Worm (Caenorhabditis elegans) whole organism, mixed stage, embryonic: ENCODE data around the gene srt-19.

Source experiments
- blmp-1 ChIP-seq: fragments of 150-350 bp; optimal IDR thresholded peaks from 2 replicates; lab custom pipeline; 2014; ENCODE audit warnings: missing biosample characterization, missing genetic modification characterization
- ceh-43 ChIP-seq: fragments of 200-800 bp; sonication (Bioruptor generic); optimal IDR thresholded peaks from 2 replicates; lab custom pipeline; 2018; ENCODE audit warnings: mild to moderate bottlenecking, missing genetic modification characterization, moderate library complexity, missing compliant biosample characterization
- lsy-2 ChIP-seq: fragments of 150-350 bp; optimal IDR thresholded peaks from 2 replicates; lab custom pipeline; 2014; ENCODE audit warnings: missing biosample characterization, missing genetic modification characterization
- mab-5 ChIP-seq: fragments of 150-350 bp; optimal IDR thresholded peaks from 2 replicates; lab custom pipeline; 2014; ENCODE audit warnings: missing biosample characterization, missing genetic modification characterization
- mls-2 ChIP-seq: sonication (generic microtip); optimal IDR thresholded peaks from 2 replicates; lab custom pipeline; 2016; ENCODE audit warnings: mild to moderate bottlenecking, missing genetic modification characterization, moderate library complexity, missing compliant biosample characterization
- nhr-12 ChIP-seq: fragments of 150-350 bp; optimal IDR thresholded peaks from 2 replicates; lab custom pipeline; 2014; ENCODE audit warnings: missing biosample characterization, missing genetic modification characterization
- nhr-237 ChIP-seq: fragments of 150-350 bp; optimal IDR thresholded peaks from 2 replicates; lab custom pipeline; 2014; ENCODE audit warnings: missing biosample characterization, missing genetic modification characterization
- nhr-28 ChIP-seq: fragments of 150-350 bp; optimal IDR thresholded peaks from 2 replicates; lab custom pipeline; 2014; ENCODE audit warnings: missing biosample characterization, missing genetic modification characterization
- nhr-76 ChIP-seq: sonication (generic microtip); optimal IDR thresholded peaks from 2 replicates; lab custom pipeline; 2017; ENCODE audit warnings: missing biosample characterization, missing genetic modification characterization
- pha-4 ChIP-seq: fragments of 150-350 bp; optimal IDR thresholded peaks from 2 replicates; lab custom pipeline; 2018; ENCODE audit warnings: missing biosample characterization, missing genetic modification reagents, missing genetic modification characterization
- snpc-4 ChIP-seq: fragments of 150-350 bp; optimal IDR thresholded peaks from 2 replicates; lab custom pipeline; 2014; ENCODE audit warnings: missing biosample characterization, missing genetic modification characterization
- unc-39 ChIP-seq: fragments of 150-350 bp; optimal IDR thresholded peaks from 2 replicates; lab custom pipeline; 2014; ENCODE audit warnings: missing biosample characterization, missing genetic modification characterization
- unc-62 ChIP-seq: fragments of 150-350 bp; optimal IDR thresholded peaks from 2 replicates; lab custom pipeline; 2014; ENCODE audit warnings: missing biosample characterization, missing genetic modification reagents, missing genetic modification characterization
- ztf-11 ChIP-seq: fragments of 150-350 bp; optimal IDR thresholded peaks from 2 replicates; lab custom pipeline; 2014; ENCODE audit warnings: missing biosample characterization, missing genetic modification characterization

DNA sequence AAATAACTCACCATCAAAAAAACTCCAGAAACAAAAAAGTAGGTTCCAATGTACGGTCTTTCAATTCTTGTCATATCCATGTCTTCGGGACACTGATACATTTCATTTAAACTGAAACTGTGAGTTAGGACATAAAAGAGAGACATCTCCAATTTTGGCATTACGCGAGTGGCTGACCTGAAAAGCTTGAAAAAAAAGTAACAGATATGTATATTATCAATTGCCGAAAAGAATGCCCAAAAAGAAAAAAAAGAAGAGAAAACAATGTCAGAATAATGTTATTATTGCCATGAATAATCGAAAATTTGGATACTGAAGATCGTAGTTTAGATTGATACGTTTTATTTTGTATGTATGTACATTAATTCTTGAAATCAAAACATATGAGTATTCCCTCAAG, 28.4 kb upstream of the srt-19 start, which contains the start of gene srt-14:
- no peak for TF ChIP-seq blmp-1
- TF ChIP-seq nhr-28 (tag; lab: Kevin White, UChicago): no peak
- no peak for TF ChIP-seq pha-4
- TF ChIP-seq snpc-4 (tag; lab: Kevin White, UChicago): no peak
- no peak for TF ChIP-seq mls-2 (tag; lab: Kevin White, UChicago)
- no peak for TF ChIP-seq unc-39
- no peak for TF ChIP-seq ceh-43
- TF ChIP-seq nhr-12 (tag; lab: Kevin White, UChicago): no peak
- TF ChIP-seq lsy-2 (tag; lab: Kevin White, UChicago): no peak
- no peak for TF ChIP-seq ztf-11 (tag; lab: Kevin White, UChicago)
- TF ChIP-seq unc-62: no peak
- no peak for TF ChIP-seq mab-5 (tag; lab: Kevin White, UChicago)
- TF ChIP-seq nhr-237 (tag; lab: Kevin White, UChicago): no peak
- no peak for TF ChIP-seq nhr-76 (tag; lab: Kevin White, UChicago)
